Fruit fly (Drosophila melanogaster) whole organism, embryonic: ENCODE measurements around the gene Mf.

Experiments
- Aef1 ChIP-seq: fragments of 200-800 bp; sonication (Bioruptor generic); IDR thresholded peaks from 3 replicates; pipeline ENCODE4 v1.3.6; 2022; ENCODE audit warnings: missing biosample characterization, missing genetic modification characterization
- Blimp-1 ChIP-seq: fragments of 200-800 bp; sonication (Bioruptor generic); optimal IDR thresholded peaks from 3 replicates; lab custom pipeline; 2018; ENCODE audit warnings: missing biosample characterization, missing genetic modification characterization, mild to moderate bottlenecking, moderate library complexity, missing genetic modification reagents
- CG10209 ChIP-seq: fragments of 200-800 bp; sonication (Bioruptor generic); optimal IDR thresholded peaks from 3 replicates; lab custom pipeline; 2017; ENCODE audit warnings: missing biosample characterization, mild to moderate bottlenecking, missing genetic modification characterization, missing genetic modification reagents
- CG10959 ChIP-seq: fragments of 200-800 bp; sonication (Bioruptor generic); IDR thresholded peaks from 2 replicates; pipeline ENCODE4 v1.3.6; 2022; ENCODE audit warnings: missing biosample characterization, missing genetic modification characterization
- CG11560 ChIP-seq: fragments of 200-800 bp; sonication (Bioruptor generic); IDR thresholded peaks from 3 replicates; pipeline ENCODE4 v1.3.6; 2022; ENCODE audit warnings: missing biosample characterization, missing genetic modification characterization
- CG14050 ChIP-seq: fragments of 200-800 bp; sonication (Bioruptor generic); IDR thresholded peaks from 3 replicates; pipeline ENCODE4 v1.3.6; 2022; ENCODE audit warnings: missing biosample characterization, missing genetic modification characterization
- CG14860 ChIP-seq: fragments of 200-800 bp; sonication (Bioruptor generic); IDR thresholded peaks from 3 replicates; pipeline ENCODE4 v1.3.6; 2022; ENCODE audit warnings: missing biosample characterization, missing genetic modification characterization; ENCODE audit not compliant: partially characterized antibody
- CG15514 ChIP-seq: fragments of 200-800 bp; sonication (Bioruptor generic); optimal IDR thresholded peaks from 3 replicates; lab custom pipeline; 2017; ENCODE audit warnings: missing biosample characterization, missing genetic modification characterization, mild to moderate bottlenecking, moderate library complexity, missing genetic modification reagents
- CG1602 ChIP-seq: fragments of 200-800 bp; sonication (Bioruptor generic); optimal IDR thresholded peaks from 3 replicates; lab custom pipeline; 2016; ENCODE audit warnings: missing biosample characterization, missing genetic modification characterization
- CG1603 ChIP-seq: fragments of 200-800 bp; sonication (Bioruptor generic); optimal IDR thresholded peaks from 2 replicates; lab custom pipeline; 2019; ENCODE audit warnings: missing biosample characterization, mild to moderate bottlenecking, missing genetic modification characterization, moderate library complexity
- CG17912 ChIP-seq: fragments of 200-800 bp; sonication (Bioruptor generic); optimal IDR thresholded peaks from 2 replicates; lab custom pipeline; 2018; ENCODE audit warnings: missing biosample characterization, mild to moderate bottlenecking, missing genetic modification characterization
- CG18011 ChIP-seq: fragments of 200-800 bp; sonication (Bioruptor generic); optimal IDR thresholded peaks from 2 replicates; lab custom pipeline; 2017; ENCODE audit warnings: missing biosample characterization, missing genetic modification characterization, mild to moderate bottlenecking, moderate library complexity, missing genotype
- CG30020 ChIP-seq: fragments of 200-800 bp; optimal IDR thresholded peaks from 2 replicates; lab custom pipeline; 2019; ENCODE audit warnings: missing biosample characterization, mild to moderate bottlenecking, missing genetic modification characterization, moderate library complexity
- CG3065 ChIP-seq: fragments of 200-800 bp; sonication (Bioruptor generic); optimal IDR thresholded peaks from 2 replicates; lab custom pipeline; 2016; ENCODE audit warnings: missing biosample characterization, missing genetic modification characterization
- CG32532 ChIP-seq: fragments of 200-800 bp; sonication (Bioruptor generic); IDR thresholded peaks from 2 replicates; pipeline ENCODE4 v1.3.6; 2022; ENCODE audit warnings: missing biosample characterization, missing genetic modification characterization
- CG43689 ChIP-seq: fragments of 200-800 bp; sonication (Bioruptor generic); IDR thresholded peaks from 2 replicates; pipeline ENCODE4 v1.3.6; 2022; ENCODE audit warnings: missing biosample characterization, missing genetic modification characterization
- CG4424 ChIP-seq: fragments of 200-800 bp; sonication (Bioruptor generic); optimal IDR thresholded peaks from 3 replicates; lab custom pipeline; 2016; ENCODE audit warnings: missing biosample characterization, missing genetic modification characterization
- CG4617 ChIP-seq: fragments of 200-800 bp; sonication (Bioruptor generic); optimal IDR thresholded peaks from 3 replicates; lab custom pipeline; 2016; ENCODE audit warnings: missing biosample characterization, missing genetic modification characterization, borderline replicate concordance
- CG4854 ChIP-seq: fragments of 200-800 bp; sonication (Bioruptor generic); optimal IDR thresholded peaks from 2 replicates; lab custom pipeline; 2016; ENCODE audit warnings: missing biosample characterization, missing genetic modification characterization, inconsistent platforms
- CG6175 ChIP-seq: fragments of 200-800 bp; sonication (Bioruptor generic); IDR thresholded peaks from 3 replicates; pipeline ENCODE4 v1.3.6; 2022; ENCODE audit warnings: missing biosample characterization, missing genetic modification characterization
- CG6654 ChIP-seq: fragments of 200-800 bp; sonication (Bioruptor generic); optimal IDR thresholded peaks from 2 replicates; lab custom pipeline; 2017; ENCODE audit warnings: missing biosample characterization, mild to moderate bottlenecking, missing genetic modification characterization
- CG8281 ChIP-seq: fragments of 200-800 bp; sonication (Bioruptor generic); optimal IDR thresholded peaks from 2 replicates; lab custom pipeline; 2018; ENCODE audit warnings: missing biosample characterization, mild to moderate bottlenecking, missing genetic modification characterization, moderate library complexity
- CG8924 ChIP-seq: fragments of 200-800 bp; optimal IDR thresholded peaks from 3 replicates; lab custom pipeline; 2019; ENCODE audit warnings: missing biosample characterization, mild to moderate bottlenecking, missing genetic modification characterization, moderate library complexity
- Dip3 ChIP-seq: fragments of 200-800 bp; sonication (Bioruptor generic); optimal IDR thresholded peaks from 3 replicates; lab custom pipeline; 2016; ENCODE audit warnings: missing biosample characterization, missing genetic modification characterization
- Dll ChIP-seq: fragments of 200-800 bp; sonication (Bioruptor generic); IDR thresholded peaks from 4 replicates; pipeline ENCODE4 v1.3.6; 2022; ENCODE audit warnings: missing biosample characterization, missing genetic modification characterization; ENCODE audit not compliant: partially characterized antibody
- Ets65A ChIP-seq: fragments of 200-800 bp; sonication (Bioruptor generic); peaks from one replicate; lab custom pipeline; 2016; ENCODE audit warnings: missing biosample characterization, missing genetic modification characterization
- Ets97D ChIP-seq: fragments of 200-800 bp; sonication (Bioruptor generic); optimal IDR thresholded peaks from 3 replicates; lab custom pipeline; 2016; ENCODE audit warnings: missing biosample characterization, missing genetic modification characterization
- HmgZ ChIP-seq: fragments of 200-800 bp; sonication (Bioruptor generic); optimal IDR thresholded peaks from 2 replicates; lab custom pipeline; 2018; ENCODE audit warnings: missing biosample characterization, mild to moderate bottlenecking, missing genetic modification characterization
- Hr3 ChIP-seq: fragments of 200-800 bp; sonication (Bioruptor generic); optimal IDR thresholded peaks from 3 replicates; lab custom pipeline; 2016; ENCODE audit warnings: missing biosample characterization, missing genetic modification characterization
- Myb ChIP-seq: fragments of 200-800 bp; sonication (Bioruptor generic); optimal IDR thresholded peaks from 2 replicates; lab custom pipeline; 2016; ENCODE audit warnings: missing biosample characterization, missing genetic modification characterization
- Scr ChIP-seq: fragments of 200-800 bp; sonication (Bioruptor generic); IDR thresholded peaks from 2 replicates; pipeline ENCODE4 v1.3.6; 2022; ENCODE audit warnings: missing biosample characterization, missing genetic modification characterization; ENCODE audit not compliant: partially characterized antibody
- Vsx1 ChIP-seq: fragments of 200-800 bp; sonication (Bioruptor generic); optimal IDR thresholded peaks from 2 replicates; lab custom pipeline; 2017; ENCODE audit warnings: missing biosample characterization, mild to moderate bottlenecking, missing genetic modification characterization, missing genetic modification reagents
- YL-1 ChIP-seq: fragments of 200-800 bp; sonication (Bioruptor generic); optimal IDR thresholded peaks from 3 replicates; lab custom pipeline; 2017; ENCODE audit warnings: missing biosample characterization, mild to moderate bottlenecking, missing genetic modification characterization
- bowl ChIP-seq: fragments of 200-800 bp; sonication (Bioruptor generic); IDR thresholded peaks from 2 replicates; pipeline ENCODE4 v1.3.6; 2022; ENCODE audit warnings: missing biosample characterization, missing genetic modification characterization
- chm ChIP-seq: fragments of 200-800 bp; sonication (Bioruptor generic); IDR thresholded peaks from 2 replicates; pipeline ENCODE4 v1.3.6; 2022; ENCODE audit warnings: missing biosample characterization, missing genetic modification characterization
- ci ChIP-seq: fragments of 200-800 bp; sonication (Bioruptor generic); IDR thresholded peaks from 3 replicates; pipeline ENCODE4 v1.3.6; 2022; ENCODE audit warnings: missing biosample characterization, missing genetic modification characterization
- corto ChIP-seq: fragments of 200-800 bp; sonication (Bioruptor generic); optimal IDR thresholded peaks from 2 replicates; lab custom pipeline; 2016; ENCODE audit warnings: missing biosample characterization, mild to moderate bottlenecking, missing genetic modification characterization, moderate library complexity
- dysf ChIP-seq: fragments of 200-800 bp; sonication (Bioruptor generic); IDR thresholded peaks from 3 replicates; pipeline ENCODE4 v1.3.6; 2022; ENCODE audit warnings: missing biosample characterization, missing genetic modification characterization
- emc ChIP-seq: fragments of 200-800 bp; sonication (Bioruptor generic); optimal IDR thresholded peaks from 2 replicates; lab custom pipeline; 2016; ENCODE audit warnings: missing biosample characterization, missing genetic modification characterization
- ftz-f1 ChIP-seq: fragments of 200-800 bp; sonication (Bioruptor generic); optimal IDR thresholded peaks from 2 replicates; lab custom pipeline; 2016; ENCODE audit warnings: missing biosample characterization, missing genetic modification characterization
- grau ChIP-seq: fragments of 200-800 bp; optimal IDR thresholded peaks from 3 replicates; lab custom pipeline; 2019; ENCODE audit warnings: missing biosample characterization, mild to moderate bottlenecking, missing genetic modification characterization, moderate library complexity
- grn ChIP-seq: fragments of 200-800 bp; sonication (Bioruptor generic); optimal IDR thresholded peaks from 3 replicates; lab custom pipeline; 2017; ENCODE audit warnings: missing biosample characterization, missing genetic modification characterization
- klu ChIP-seq: fragments of 200-800 bp; sonication (Bioruptor generic); IDR thresholded peaks from 2 replicates; pipeline ENCODE4 v1.3.6; 2022; ENCODE audit warnings: missing biosample characterization, missing genetic modification characterization
- knrl ChIP-seq: fragments of 200-800 bp; sonication (Bioruptor generic); IDR thresholded peaks from 3 replicates; pipeline ENCODE4 v1.3.6; 2022; ENCODE audit warnings: missing biosample characterization, missing genetic modification characterization; ENCODE audit not compliant: partially characterized antibody
- row ChIP-seq: fragments of 200-800 bp; sonication (Bioruptor generic); IDR thresholded peaks from 3 replicates; pipeline ENCODE4 v1.3.6; 2022; ENCODE audit warnings: missing biosample characterization, missing genetic modification characterization
- salm ChIP-seq: fragments of 200-800 bp; sonication (Bioruptor generic); optimal IDR thresholded peaks from 2 replicates; lab custom pipeline; 2018; ENCODE audit warnings: missing biosample characterization, mild to moderate bottlenecking, missing genetic modification characterization
- stwl ChIP-seq: fragments of 200-800 bp; sonication (Bioruptor generic); optimal IDR thresholded peaks from 3 replicates; lab custom pipeline; 2018; ENCODE audit warnings: missing biosample characterization, mild to moderate bottlenecking, missing genetic modification characterization, moderate library complexity
- tup ChIP-seq: fragments of 200-800 bp; sonication (Bioruptor generic); optimal IDR thresholded peaks from 2 replicates; lab custom pipeline; 2016; ENCODE audit warnings: missing biosample characterization, mild to moderate bottlenecking, missing genetic modification characterization, moderate library complexity
- unpg ChIP-seq: fragments of 200-800 bp; sonication (Bioruptor generic); optimal IDR thresholded peaks from 3 replicates; lab custom pipeline; 2018; ENCODE audit warnings: missing biosample characterization, mild to moderate bottlenecking, missing genetic modification characterization, moderate library complexity
- wdn ChIP-seq: fragments of 200-800 bp; sonication (Bioruptor generic); IDR thresholded peaks from 2 replicates; pipeline ENCODE4 v1.3.6; 2022; ENCODE audit warnings: missing biosample characterization, missing genetic modification characterization
- zen2 ChIP-seq: fragments of 200-800 bp; sonication (Bioruptor generic); IDR thresholded peaks from 3 replicates; pipeline ENCODE4 v1.3.6; 2022; ENCODE audit warnings: missing biosample characterization, missing genetic modification characterization; ENCODE audit not compliant: partially characterized antibody

The Mf gene

dm6 chr3R:15225279-15225730 is 44.0 kb upstream of the Mf start, which contains the start of the genes CG31344 and Caf1-55 (continued):
- no peak for TF ChIP-seq unpg
- peak; percentile 31 for TF ChIP-seq grn (GFP tag; lab: Kevin White, UChicago)
- TF ChIP-seq CG15514 (GFP tag; lab: Kevin White, UChicago): peak; percentile 68
- peak; percentile 79 for TF ChIP-seq knrl
- no peak for TF ChIP-seq CG10959
- TF ChIP-seq Vsx1 (GFP tag; lab: Kevin White, UChicago): peak; percentile 16
- TF ChIP-seq row (GFP tag; lab: Robert Waterston, UW): peak; percentile 58
- TF ChIP-seq CG11560 (tag; lab: Robert Waterston, UW): peak; percentile 91
- TF ChIP-seq grau (tag; lab: Kevin White, UChicago): no peak
- no peak for TF ChIP-seq klu (GFP tag; lab: Robert Waterston, UW)
- TF ChIP-seq CG8281 (tag; lab: Kevin White, UChicago): no peak
- no peak for TF ChIP-seq CG4424 (GFP tag; lab: Kevin White, UChicago)
- TF ChIP-seq Myb (GFP tag; lab: Kevin White, UChicago): peak; percentile 84
- TF ChIP-seq chm (GFP tag; lab: Robert Waterston, UW): no peak
- peak; percentile 68 for TF ChIP-seq HmgZ (tag; lab: Kevin White, UChicago)
- TF ChIP-seq Ets65A (GFP tag; lab: Kevin White, UChicago): no peak
- TF ChIP-seq CG6175 (GFP tag; lab: Robert Waterston, UW): no peak
- peak; percentile 84 for TF ChIP-seq CG1603 (tag; lab: Kevin White, UChicago)
- peak; percentile 17; the same call in 1 of the 3 replicates for TF ChIP-seq ci (GFP tag; lab: Robert Waterston, UW)
- no peak for TF ChIP-seq CG3065
- peak; percentile 76 for TF ChIP-seq zen2 (GFP tag; lab: Robert Waterston, UW)
- no peak for TF ChIP-seq bowl (GFP tag; lab: Robert Waterston, UW)
- no peak for TF ChIP-seq tup (GFP tag; lab: Kevin White, UChicago)
- TF ChIP-seq CG4617 (GFP tag; lab: Kevin White, UChicago): peak; percentile 66
- TF ChIP-seq CG14860 (GFP tag; lab: Robert Waterston, UW): peak; percentile 61; the same call in 2 of the 3 replicates
- TF ChIP-seq CG14050 (GFP tag; lab: Robert Waterston, UW): no peak
- TF ChIP-seq CG18011 (GFP tag; lab: Kevin White, UChicago): no peak

- TF ChIP-seq Hr3 (GFP tag; lab: Kevin White, UChicago) (no peak), dysf (GFP tag; lab: Robert Waterston, UW) (no peak), CG17912 (no peak), Ets97D (GFP tag; lab: Kevin White, UChicago) (peak; percentile 4), CG4617 (GFP tag; lab: Kevin White, UChicago) (peak; percentile 50), Aef1 (GFP tag; lab: Robert Waterston, UW) (no peak), ftz-f1 (GFP tag; lab: Kevin White, UChicago) (no peak), CG43689 (GFP tag; lab: Robert Waterston, UW) (no peak), CG30020 (tag; lab: Kevin White, UChicago) (no peak), Scr (GFP tag; lab: Robert Waterston, UW) (peak; percentile 15; the same call in 1 of the 2 replicates), CG1602 (GFP tag; lab: Kevin White, UChicago) (no peak), Blimp-1 (GFP tag; lab: Kevin White, UChicago) (no peak), corto (GFP tag; lab: Kevin White, UChicago) (no peak), stwl (tag; lab: Kevin White, UChicago) (peak; percentile 30), CG4854 (no peak), YL-1 (GFP tag; lab: Kevin White, UChicago) (peak; percentile 34), CG8924 (no peak), CG10209 (GFP tag; lab: Kevin White, UChicago) (no peak), Dll (peak; percentile 28; the same call in 1 of the 4 replicates), emc (no peak), Dip3 (GFP tag; lab: Kevin White, UChicago) (no peak), salm (tag; lab: Kevin White, UChicago) (no peak), CG6654 (GFP tag; lab: Kevin White, UChicago) (no peak), CG32532 (GFP tag; lab: Robert Waterston, UW) (no peak), wdn (GFP tag; lab: Robert Waterston, UW) (no peak)
Observed at dm6 chr3R:15222973-15223372, 41.7 kb upstream of the Mf start, which contains the start of gene Polr2G. TSS of gene Polr2G (minus strand) at chr3R:15223180.
